Worm (Caenorhabditis elegans): ENCODE measurements around the gene F25B3.5.

F25B3.5 gene

ce11 chrV:9524099-9524498 is 46.0 kb downstream of the F25B3.5 start, which contains the start of gene C50F4.9:
C50F4.9 (minus strand) TSS chrV:9524199.
- no peak for TF ChIP-seq dve-1 (tag; optimal IDR thresholded peaks at IDR 0.05)
- no peak for TF ChIP-seq ceh-2 (tag; optimal IDR thresholded peaks at IDR 0.05)
- TF ChIP-seq npax-4 (tag; optimal IDR thresholded peaks at IDR 0.05): no peak
- TF ChIP-seq ref-2 (tag; optimal IDR thresholded peaks at IDR 0.05): no peak
- no peak for TF ChIP-seq pag-3 (tag; optimal IDR thresholded peaks at IDR 0.05; ENCODE audit: borderline replicate concordance)
- no peak for TF ChIP-seq fkh-10 (GFP tag; optimal IDR thresholded peaks at IDR 0.05)
- TF ChIP-seq pha-4 (tag; optimal IDR thresholded peaks at IDR 0.05): no peak
- TF ChIP-seq nhr-232 (tag; optimal IDR thresholded peaks at IDR 0.05): no peak
- no peak for TF ChIP-seq unc-42 (tag; optimal IDR thresholded peaks at IDR 0.05)
- no peak for TF ChIP-seq hlh-13 (GFP tag; optimal IDR thresholded peaks at IDR 0.05)
- no peak for TF ChIP-seq hlh-8 (tag; optimal IDR thresholded peaks at IDR 0.05)
- TF ChIP-seq pros-1 (tag; optimal IDR thresholded peaks at IDR 0.05): no peak
- TF ChIP-seq C38D4.7 (GFP tag; optimal IDR thresholded peaks at IDR 0.05): no peak
- TF ChIP-seq ceh-31 (tag; optimal IDR thresholded peaks at IDR 0.05): no peak
- TF ChIP-seq rnt-1 (tag; optimal IDR thresholded peaks at IDR 0.05): no peak
- TF ChIP-seq unc-3 (GFP tag; conservative IDR thresholded peaks at IDR 0.05): no peak
- TF ChIP-seq unc-3 (tag; optimal IDR thresholded peaks at IDR 0.05): no peak
- TF ChIP-seq C08G9.2 (tag; optimal IDR thresholded peaks at IDR 0.05): no peak
- no peak for TF ChIP-seq ceh-30 (tag; optimal IDR thresholded peaks at IDR 0.05)

- TF ChIP-seq K02D7.2 (tag; optimal IDR thresholded peaks at IDR 0.05) (no peak), ceh-9 (tag; optimal IDR thresholded peaks at IDR 0.05) (no peak), T23F11.4 (GFP tag; optimal IDR thresholded peaks at IDR 0.05) (no peak), lin-11 (tag; optimal IDR thresholded peaks at IDR 0.05) (no peak), ceh-31 (tag; optimal IDR thresholded peaks at IDR 0.05) (no peak), unc-42 (tag; optimal IDR thresholded peaks at IDR 0.05) (no peak), unc-55 (GFP tag; optimal IDR thresholded peaks at IDR 0.05) (no peak), ceh-34 (tag; optimal IDR thresholded peaks at IDR 0.05) (no peak), ztf-16 (tag; optimal IDR thresholded peaks at IDR 0.05) (no peak)
Measured at ce11 chrV:9521697-9522096, 48.4 kb downstream of the F25B3.5 start.

ce11 chrV:9518832-9519231 is 51.3 kb downstream of the F25B3.5 start, which contains the start of gene C50F4.8:
C50F4.8 (minus strand) TSS chrV:9518859.
- TF ChIP-seq ceh-14 (tag; optimal IDR thresholded peaks at IDR 0.05) (no peak), ceh-6 (GFP tag; optimal IDR thresholded peaks at IDR 0.05) (no peak), mec-3 (tag; optimal IDR thresholded peaks at IDR 0.05; ENCODE audit: borderline replicate concordance) (no peak)
